Worm (Caenorhabditis elegans): Measurements from ENCODE around the gene apl-1.

DNA sequence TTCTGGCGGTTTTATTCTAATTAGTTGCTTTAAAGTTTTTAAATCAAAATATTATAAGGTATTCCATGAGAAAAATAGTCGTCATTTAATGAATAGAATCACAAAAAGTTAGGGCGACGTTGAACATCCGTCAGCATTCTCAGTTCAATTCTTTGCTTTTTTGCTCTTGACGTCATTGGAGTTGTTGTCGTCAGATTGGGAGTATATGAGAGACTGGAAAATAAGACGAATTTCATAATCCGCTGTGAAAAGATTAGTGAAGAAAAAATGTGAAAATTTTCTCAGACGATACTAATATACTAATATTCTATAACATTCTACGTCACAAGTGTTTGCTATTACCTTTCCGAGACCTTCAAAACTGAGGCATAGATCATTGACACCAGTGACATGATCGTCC, 34.7 kb upstream of the apl-1 start:
- TF ChIP-seq him-1 (tag; optimal IDR thresholded peaks at IDR 0.05) (no peak), snpc-4 (GFP tag; optimal IDR thresholded peaks at IDR 0.05) (no peak), snpc-4 (tag; optimal IDR thresholded peaks at IDR 0.05) (no peak), rec-8 (tag; optimal IDR thresholded peaks at IDR 0.05) (no peak), hmg-20 (GFP tag; IDR thresholded peaks at IDR 0.05) (no peak), F49E8.2 (tag; optimal IDR thresholded peaks at IDR 0.05; ENCODE audit: insufficient read depth) (no peak), ceh-79 (tag; optimal IDR thresholded peaks at IDR 0.05) (no peak), repo-1 (tag; optimal IDR thresholded peaks at IDR 0.05) (no peak), unc-62 (GFP tag; optimal IDR thresholded peaks at IDR 0.05) (no peak)

All from whole organism, young adult.